Worm (Caenorhabditis elegans): ENCODE measurements around the gene K05F6.8.

DNA sequence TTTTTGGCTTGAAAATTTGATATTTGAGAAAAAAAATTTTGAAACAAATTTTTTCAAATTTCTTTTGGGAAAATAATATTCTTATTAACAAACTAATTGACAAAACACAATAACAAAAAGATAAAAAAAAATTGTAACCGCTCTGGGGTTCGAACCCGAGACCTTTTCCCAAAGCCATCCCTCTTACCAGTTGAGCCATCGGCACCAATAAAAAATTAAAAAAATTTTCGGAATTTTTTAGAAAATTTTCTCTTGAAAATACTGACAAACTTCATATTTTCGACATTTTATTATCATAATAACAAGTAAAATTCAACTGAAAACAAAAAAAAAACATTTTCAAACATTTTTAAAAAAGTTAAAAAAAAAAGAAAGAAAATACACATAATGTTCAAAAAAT, 45.6 kb downstream of the K05F6.8 start:
- no peak for TF ChIP-seq hmg-4 (GFP tag; optimal IDR thresholded peaks at IDR 0.05)
- no peak for TF ChIP-seq ama-1 (optimal IDR thresholded peaks at IDR 0.05)
- TF ChIP-seq ets-7 (tag; optimal IDR thresholded peaks at IDR 0.05): no peak
- TF ChIP-seq ceh-36 (tag; optimal IDR thresholded peaks at IDR 0.05): no peak
- TF ChIP-seq sea-1 (GFP tag; conservative IDR thresholded peaks at IDR 0.05): no peak
- TF ChIP-seq tbx-11 (GFP tag; IDR thresholded peaks at IDR 0.05): no peak

All from whole organism, early embryonic.